Worm (Caenorhabditis elegans) whole organism, L4/young adult: ENCODE measurements around the gene skr-4.

Experiments
- W03F9.2 ChIP-seq: fragments of 150-350 bp; optimal IDR thresholded peaks from 2 replicates; lab custom pipeline; 2014; ENCODE audit warnings: missing biosample characterization, missing genetic modification characterization
- dao-5 ChIP-seq: sonication (generic microtip); optimal IDR thresholded peaks from 2 replicates; lab custom pipeline; 2016; ENCODE audit warnings: missing genotype, missing genetic modification characterization, moderate library complexity, missing compliant biosample characterization
- him-1 ChIP-seq: sonication (generic microtip); optimal IDR thresholded peaks from 2 replicates; lab custom pipeline; 2016; ENCODE audit warnings: missing genotype, missing genetic modification reagents, missing genetic modification characterization, missing compliant biosample characterization

Gene skr-4

DNA sequence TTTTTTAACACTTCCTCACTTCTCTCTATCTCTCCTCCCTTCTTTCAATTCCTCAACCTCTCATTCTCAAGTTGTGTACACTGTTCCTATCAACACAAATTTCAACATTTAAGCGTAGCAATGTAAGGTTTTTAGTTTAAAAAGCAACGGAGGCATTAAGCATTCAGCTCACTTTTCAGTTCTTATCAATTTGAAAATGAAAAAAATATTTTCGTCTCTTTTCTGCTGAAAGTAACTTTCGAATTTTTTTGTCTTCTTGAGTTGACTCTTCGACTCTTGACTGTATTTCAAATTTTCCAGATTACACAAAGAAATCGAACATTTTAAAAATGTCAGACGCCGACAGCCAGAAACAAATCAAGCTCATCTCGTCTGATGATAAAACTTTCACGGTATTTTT is at the start of gene skr-4:
Gene skr-4, plus strand, starts transcription at position 301 of the 400 bp plus-strand sequence.
- TF ChIP-seq him-1 (tag; lab: Kevin White, UChicago) (no peak), dao-5 (tag; lab: Kevin White, UChicago) (no peak), W03F9.2 (tag; lab: Kevin White, UChicago) (no peak)

DNA sequence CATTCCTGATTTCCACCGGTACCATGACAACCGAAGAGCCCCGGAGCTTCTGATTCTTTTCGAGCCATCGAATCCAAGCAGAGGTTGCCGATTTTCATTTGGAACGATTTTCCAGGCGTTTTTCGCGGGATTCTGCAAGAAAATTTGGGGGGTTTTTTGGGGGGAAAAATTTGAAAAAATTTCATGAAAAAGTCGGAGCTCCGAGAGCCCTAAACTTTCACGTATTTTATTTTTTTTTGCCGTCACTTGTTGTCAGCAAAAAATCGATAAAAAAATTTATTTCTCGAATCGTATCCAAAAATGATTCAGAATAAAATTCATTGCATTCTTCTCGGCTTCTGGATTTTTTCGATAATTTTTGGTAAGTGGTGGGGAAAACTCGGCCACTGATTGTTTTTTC is 41.1 kb upstream of the skr-4 start, which contains the start of gene Y116F11B.13:
Gene Y116F11B.13, plus strand, starts transcription at position 301 of the 400 bp plus-strand sequence.
- TF ChIP-seq him-1 (tag; lab: Kevin White, UChicago) (no peak), dao-5 (tag; lab: Kevin White, UChicago) (no peak), W03F9.2 (tag; lab: Kevin White, UChicago) (no peak)

DNA sequence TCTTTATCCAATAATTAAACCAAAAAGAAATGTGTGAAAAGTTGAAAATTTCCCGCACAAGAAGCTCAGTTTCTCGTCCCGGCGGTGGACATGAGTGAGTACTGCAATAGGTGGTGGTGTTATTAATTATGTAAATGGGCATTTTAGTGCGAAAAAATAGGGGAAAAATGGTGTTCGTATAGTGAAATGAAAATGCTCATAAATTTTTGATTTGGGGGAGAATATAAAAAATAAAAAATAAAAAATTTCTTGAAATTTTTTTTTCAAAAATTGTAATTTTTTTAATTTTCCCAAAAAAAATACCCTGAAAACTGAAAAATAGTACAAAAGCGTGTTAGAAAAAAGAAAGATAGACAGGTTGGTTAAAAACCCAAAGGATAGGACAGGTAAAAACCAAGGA is 28.8 kb upstream of the skr-4 start, which contains the start of gene gly-4:
Gene gly-4, minus strand, starts transcription at position 101 of the 400 bp plus-strand sequence.
- TF ChIP-seq him-1 (tag; lab: Kevin White, UChicago), result no peak
- TF ChIP-seq W03F9.2 (tag; lab: Kevin White, UChicago), result no peak
- TF ChIP-seq dao-5 (tag; lab: Kevin White, UChicago), result no peak

DNA sequence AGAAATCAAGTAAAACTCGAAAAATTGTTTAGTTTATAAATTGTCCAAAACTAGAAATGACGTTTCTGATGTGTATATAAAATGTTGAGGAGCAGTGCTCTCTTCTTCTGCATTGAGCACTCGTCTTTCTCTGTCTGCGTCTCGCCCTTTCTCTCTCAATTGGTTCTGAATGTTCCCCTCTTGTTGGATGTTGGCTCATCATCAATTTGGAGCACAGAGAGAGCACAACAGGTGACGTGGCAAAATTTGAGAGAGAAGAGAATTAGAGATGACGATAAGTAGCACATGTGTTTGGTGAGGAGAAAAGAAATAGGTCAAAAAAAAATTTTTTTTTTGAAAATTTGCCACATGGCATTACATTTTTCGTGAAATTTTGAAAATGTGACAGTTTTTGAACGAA is 26.5 kb upstream of the skr-4 start:
- TF ChIP-seq him-1 (tag; lab: Kevin White, UChicago), result no peak
- peak; percentile 25 for TF ChIP-seq W03F9.2 (tag; lab: Kevin White, UChicago)

DNA sequence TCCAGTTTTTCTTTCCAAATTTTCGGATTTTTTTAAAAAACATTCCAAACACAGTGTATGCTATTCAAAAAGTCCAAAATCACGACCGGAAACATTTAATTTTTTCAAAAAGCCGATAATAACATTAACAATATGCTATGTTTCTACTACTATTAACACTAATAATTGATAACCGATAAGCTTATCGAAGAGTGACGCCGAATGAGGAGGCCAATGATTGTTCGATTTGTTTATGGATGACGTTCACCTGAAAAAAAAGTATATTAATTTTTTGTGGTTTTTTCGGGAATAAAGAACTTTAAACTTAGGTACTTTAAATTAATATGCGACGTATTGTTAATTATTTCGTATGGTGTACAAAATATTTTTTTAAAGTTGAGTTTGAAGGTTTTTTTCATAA is 26.0 kb upstream of the skr-4 start:
- TF ChIP-seq W03F9.2 (tag; lab: Kevin White, UChicago), result no peak
- no peak for TF ChIP-seq him-1 (tag; lab: Kevin White, UChicago)
- no peak for TF ChIP-seq dao-5 (tag; lab: Kevin White, UChicago)

DNA sequence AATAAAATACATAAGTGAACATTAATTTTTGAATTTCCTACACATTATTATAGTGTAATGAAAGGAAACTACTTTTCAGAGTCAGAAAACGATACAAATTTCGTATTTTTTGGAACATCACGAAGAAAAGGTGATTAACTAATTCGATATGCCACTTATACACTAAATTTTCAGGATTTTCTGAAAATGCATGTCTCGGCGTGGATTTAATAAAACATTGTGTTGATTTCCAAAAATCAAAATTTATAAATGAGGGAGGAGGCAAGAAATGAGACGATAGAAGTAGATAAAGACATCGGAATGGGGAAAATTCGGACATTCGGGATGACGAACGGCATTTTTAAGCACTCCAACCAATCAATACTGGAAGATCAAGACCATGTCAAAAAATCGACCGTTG is 24.9 kb upstream of the skr-4 start, which contains the start of gene Y116F11B.14:
Gene Y116F11B.14, plus strand, starts transcription at position 301 of the 400 bp plus-strand sequence.
- TF ChIP-seq W03F9.2 (tag; lab: Kevin White, UChicago), result no peak
- no peak for TF ChIP-seq him-1 (tag; lab: Kevin White, UChicago)
- TF ChIP-seq dao-5 (tag; lab: Kevin White, UChicago), result no peak

DNA sequence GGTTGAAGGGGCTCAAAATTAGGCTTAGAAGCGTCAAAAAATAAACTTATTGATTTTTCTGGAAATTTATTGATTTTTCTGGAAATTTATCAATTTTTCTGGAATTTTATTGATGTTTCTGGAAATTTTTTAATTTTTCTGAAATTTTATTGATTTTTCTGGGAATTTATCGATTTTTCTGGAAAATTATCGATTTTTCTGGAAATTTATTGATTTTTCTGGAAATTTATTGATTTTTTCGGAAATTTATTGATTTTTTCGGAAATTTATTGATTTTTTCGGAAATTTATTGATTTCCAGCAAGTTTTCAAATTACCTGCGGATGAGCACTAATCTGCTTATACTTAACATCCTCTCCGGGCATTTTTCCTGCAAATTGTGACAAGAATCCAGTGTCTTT is 22.2 kb upstream of the skr-4 start:
- TF ChIP-seq dao-5 (tag; lab: Kevin White, UChicago) (no peak), him-1 (tag; lab: Kevin White, UChicago) (no peak), W03F9.2 (tag; lab: Kevin White, UChicago) (no peak)

DNA sequence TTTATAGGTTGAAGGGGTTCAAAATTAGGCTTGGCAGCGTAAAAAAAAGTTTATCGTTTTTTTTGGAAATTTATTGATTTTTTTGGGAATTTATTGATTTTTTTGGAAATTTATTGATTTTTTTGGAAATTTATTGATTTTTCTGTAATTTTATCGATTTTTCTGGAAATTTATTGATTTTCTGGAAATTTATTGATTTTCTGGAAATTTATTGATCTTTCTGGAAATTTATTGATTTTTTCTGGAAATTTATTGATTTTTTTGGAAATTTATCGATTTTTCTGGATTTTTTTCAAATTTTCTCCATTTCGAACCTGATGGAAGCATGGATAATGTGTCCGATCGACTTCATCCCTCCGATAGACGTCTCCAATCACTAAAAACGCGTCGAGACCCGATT is 19.2 kb upstream of the skr-4 start:
- TF ChIP-seq dao-5 (tag; lab: Kevin White, UChicago) (no peak), W03F9.2 (tag; lab: Kevin White, UChicago) (no peak), him-1 (tag; lab: Kevin White, UChicago) (no peak)

DNA sequence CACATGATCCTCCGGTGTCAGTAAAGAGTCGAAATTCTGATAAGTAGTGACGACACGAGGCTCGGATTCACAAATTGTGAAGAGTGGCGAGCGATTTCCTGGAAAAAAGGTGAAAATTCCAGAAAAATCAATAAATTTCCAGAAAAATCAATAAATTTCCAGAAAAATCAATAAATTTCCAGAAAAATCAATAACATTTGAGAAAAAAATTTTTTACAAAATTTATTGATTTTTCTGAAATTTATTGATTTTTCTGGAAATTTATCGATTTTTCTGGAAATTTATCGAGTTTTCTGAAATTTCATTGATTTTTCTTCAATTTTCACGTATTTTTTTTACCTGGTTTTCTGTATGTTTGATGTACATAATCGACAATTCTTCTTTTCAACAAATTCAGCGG is 18.0 kb upstream of the skr-4 start:
- no peak for TF ChIP-seq him-1 (tag; lab: Kevin White, UChicago)
- no peak for TF ChIP-seq W03F9.2 (tag; lab: Kevin White, UChicago)
- TF ChIP-seq dao-5 (tag; lab: Kevin White, UChicago), result no peak

DNA sequence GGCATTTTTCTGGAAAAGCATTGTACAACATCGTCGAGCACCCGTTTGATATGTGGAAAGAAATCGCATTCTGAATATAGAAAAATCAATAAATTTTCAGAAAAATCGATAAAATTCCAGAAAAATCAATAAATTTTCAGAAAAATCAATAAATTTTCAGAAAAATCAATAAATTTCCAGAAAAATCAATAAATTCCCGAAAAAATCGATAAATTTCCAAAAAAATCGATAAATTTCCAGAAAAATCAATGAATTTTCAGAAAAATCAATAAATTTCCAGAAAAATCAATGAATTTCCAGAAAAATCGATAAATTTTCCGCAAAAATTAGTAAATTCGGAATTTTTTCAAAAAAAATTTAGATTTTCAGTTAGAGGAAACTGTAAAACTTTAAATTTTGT is 16.7 kb upstream of the skr-4 start, which contains the start of gene fars-2:
Gene fars-2, minus strand, starts transcription at position 70 of the 400 bp plus-strand sequence.
- TF ChIP-seq W03F9.2 (tag; lab: Kevin White, UChicago) (no peak), dao-5 (tag; lab: Kevin White, UChicago) (no peak), him-1 (tag; lab: Kevin White, UChicago) (no peak)

DNA sequence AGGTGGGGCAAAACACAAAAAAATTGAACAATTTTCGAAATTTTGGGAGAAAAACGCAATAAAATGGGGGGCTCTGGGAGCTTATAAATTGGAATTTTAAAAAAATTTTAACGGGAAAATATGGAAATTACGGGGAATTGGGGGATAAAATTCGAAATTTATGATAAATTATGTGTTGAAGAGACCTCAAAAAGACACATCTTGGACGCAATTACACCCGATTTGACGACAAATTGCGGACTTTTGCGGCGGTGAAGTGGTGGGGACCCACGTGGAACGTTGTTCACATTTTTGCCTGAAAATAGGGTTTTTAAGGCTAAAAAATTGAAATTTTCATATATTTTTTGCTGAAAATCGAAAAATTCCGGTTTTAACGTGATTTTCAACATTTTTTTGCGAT is 15.2 kb upstream of the skr-4 start:
- TF ChIP-seq W03F9.2 (tag; lab: Kevin White, UChicago) (no peak), him-1 (tag; lab: Kevin White, UChicago) (no peak), dao-5 (tag; lab: Kevin White, UChicago) (no peak)

DNA sequence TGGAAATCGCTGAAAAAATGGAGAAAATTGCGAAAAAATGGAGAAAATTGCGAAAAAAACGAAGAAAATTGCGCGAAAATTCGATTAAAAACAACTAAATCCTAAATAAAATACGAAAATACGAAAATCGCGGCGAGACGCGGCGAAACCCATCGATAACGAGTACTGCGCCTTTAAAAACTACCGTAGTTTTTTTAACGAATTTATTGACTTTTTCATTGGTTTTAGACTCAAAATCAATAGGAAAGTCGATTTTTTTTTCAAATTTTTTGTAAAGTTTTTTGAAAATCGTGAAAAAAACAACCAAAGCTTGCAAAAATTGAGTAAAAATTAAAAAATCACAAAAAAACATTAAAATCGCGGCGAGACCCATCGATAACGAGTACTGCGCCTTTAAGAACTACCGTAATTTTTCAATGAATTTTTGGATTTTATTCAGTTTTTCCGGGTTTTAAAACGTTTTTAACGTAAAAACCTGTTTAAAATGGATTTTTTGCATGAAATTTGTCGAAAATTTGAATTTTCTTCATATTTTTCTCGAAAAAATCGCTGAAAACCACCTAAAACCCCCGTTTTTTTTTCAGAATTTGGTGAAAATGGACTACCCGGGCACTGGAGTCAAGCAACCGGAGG is 7.9 kb upstream of the skr-4 start, which contains the start of the genes chk-2 and Y60A3A.19:
Gene chk-2, minus strand, starts transcription at position 51 of the 633 bp plus-strand sequence.
Gene Y60A3A.19, plus strand, starts transcription at position 583 of the 633 bp plus-strand sequence.
- TF ChIP-seq dao-5 (tag; lab: Kevin White, UChicago) (no peak), him-1 (tag; lab: Kevin White, UChicago) (no peak), W03F9.2 (tag; lab: Kevin White, UChicago) (no peak)

DNA sequence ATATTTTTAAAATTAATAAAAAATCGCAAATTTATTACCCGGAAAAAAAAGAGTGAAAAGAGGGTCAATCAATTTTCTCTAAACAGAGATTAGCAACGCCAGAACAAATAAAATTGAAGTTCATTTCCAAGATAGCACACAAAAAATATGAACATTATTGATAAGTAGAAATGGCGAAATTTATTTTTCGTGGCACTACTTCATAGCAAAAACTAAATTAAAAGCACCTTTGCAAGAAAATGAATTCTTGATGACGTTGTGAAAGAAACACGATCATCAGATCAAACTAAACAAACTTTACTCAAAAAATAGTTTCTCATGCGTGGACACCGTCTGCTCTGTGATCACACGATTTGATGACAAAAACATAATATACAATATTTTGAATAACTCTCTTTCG is 1.4 kb upstream of the skr-4 start, which contains the start of gene Y60A3A.16:
Gene Y60A3A.16, minus strand, starts transcription at position 101 of the 400 bp plus-strand sequence.
- TF ChIP-seq dao-5 (tag; lab: Kevin White, UChicago) (no peak), W03F9.2 (tag; lab: Kevin White, UChicago) (no peak), him-1 (tag; lab: Kevin White, UChicago) (no peak)

DNA sequence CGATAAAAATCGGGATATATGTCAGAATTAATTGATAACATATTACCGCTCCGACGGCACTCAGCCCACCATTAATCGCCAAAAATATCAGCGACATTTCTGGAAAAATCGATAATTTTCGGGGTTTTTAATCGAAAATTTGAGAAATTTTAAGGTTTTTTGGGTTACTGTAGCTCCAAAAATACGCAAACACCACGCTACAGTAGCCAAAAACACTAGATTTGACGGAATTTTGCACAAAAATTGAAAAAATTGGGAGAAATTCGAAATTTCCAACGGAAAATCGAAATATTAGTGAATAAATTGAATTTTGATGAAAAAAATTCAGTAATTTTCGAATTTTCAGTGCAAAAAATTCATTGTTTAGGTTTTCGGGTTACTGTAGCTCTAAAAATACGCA is 10.2 kb downstream of the skr-4 start, which contains the start of gene algn-7:
Gene algn-7, minus strand, starts transcription at position 101 of the 400 bp plus-strand sequence.
- TF ChIP-seq W03F9.2 (tag; lab: Kevin White, UChicago), result no peak
- TF ChIP-seq him-1 (tag; lab: Kevin White, UChicago), result no peak
- no peak for TF ChIP-seq dao-5 (tag; lab: Kevin White, UChicago)
